Fruit fly (Drosophila melanogaster): ENCODE data around the gene Obp22a.
A peak's percentile ranks its signal among the peaks of the same experiment; 100 is the strongest.

The Obp22a gene

dm6 chr2L:1987434-1988191 is 4.3 kb downstream of the Obp22a start, which contains the start of gene Got2 (continued):
- TF ChIP-seq CG7745 (tag; optimal IDR thresholded peaks at IDR 0.05) (no peak), dpn (GFP tag; optimal IDR thresholded peaks at IDR 0.05) (no peak), ap (GFP tag; IDR thresholded peaks at IDR 0.05) (no peak), zf30C (GFP tag; optimal IDR thresholded peaks at IDR 0.05) (no peak), Mad (GFP tag; optimal IDR thresholded peaks at IDR 0.05) (no peak), B-H1 (GFP tag; IDR thresholded peaks at IDR 0.05) (no peak), disco-r (GFP tag; optimal IDR thresholded peaks at IDR 0.05) (no peak), D (optimal IDR thresholded peaks at IDR 0.05) (no peak), D (GFP tag; optimal IDR thresholded peaks at IDR 0.05) (no peak), her (GFP tag; optimal IDR thresholded peaks at IDR 0.05) (no peak), CG3065 (GFP tag; optimal IDR thresholded peaks at IDR 0.05) (no peak), lbe (GFP tag; optimal IDR thresholded peaks at IDR 0.05) (no peak), Fer1 (GFP tag; optimal IDR thresholded peaks at IDR 0.05) (no peak), dysf (GFP tag; IDR thresholded peaks at IDR 0.05) (peak; percentile 22; the same call in 1 of the 3 replicates), gcm2 (GFP tag; optimal IDR thresholded peaks at IDR 0.05) (no peak), CG17385 (GFP tag; optimal IDR thresholded peaks at IDR 0.05) (peak; percentile 21), CkIIα-i1 (GFP tag; IDR thresholded peaks at IDR 0.05) (no peak), aop (GFP tag; IDR thresholded peaks at IDR 0.05) (0 out of 2 replicates have a peak, but pooled peaks have one; percentile 20), CG10366 (GFP tag; IDR thresholded peaks at IDR 0.05) (peak; percentile 31; the same call in 1 of the 2 replicates), CG10321 (GFP tag; IDR thresholded peaks at IDR 0.05) (peak; percentile 87), CG12236 (GFP tag; optimal IDR thresholded peaks at IDR 0.05) (no peak), CG31441 (GFP tag; IDR thresholded peaks at IDR 0.05) (0 out of 2 replicates have a peak, but pooled peaks have one; percentile 34), Ssrp (tag; optimal IDR thresholded peaks at IDR 0.05) (peak; percentile 13), toy (GFP tag; IDR thresholded peaks at IDR 0.05) (no peak), CG4617 (GFP tag; optimal IDR thresholded peaks at IDR 0.05; ENCODE audit: borderline replicate concordance) (no peak), Bgb (GFP tag; IDR thresholded peaks at IDR 0.05; ENCODE audit: partially characterized antibody) (peak; percentile 88), z (GFP tag; IDR thresholded peaks at IDR 0.05) (no peak), mld (GFP tag; IDR thresholded peaks at IDR 0.05; ENCODE audit: partially characterized antibody) (peak; percentile 70; the same call in 1 of the 3 replicates), E2f1 (GFP tag; IDR thresholded peaks at IDR 0.05) (no peak), CG5953 (GFP tag; IDR thresholded peaks at IDR 0.05) (no peak), chif (GFP tag; optimal IDR thresholded peaks at IDR 0.05) (no peak), CG30020 (tag; optimal IDR thresholded peaks at IDR 0.05) (no peak), CG3407 (GFP tag; optimal IDR thresholded peaks at IDR 0.05) (no peak), peb (GFP tag; IDR thresholded peaks at IDR 0.05) (no peak), Scr (GFP tag; IDR thresholded peaks at IDR 0.05; ENCODE audit: partially characterized antibody) (peak; percentile 84), phol (tag; optimal IDR thresholded peaks at IDR 0.05) (no peak), mam (GFP tag; optimal IDR thresholded peaks at IDR 0.05) (no peak), CG17829 (tag; optimal IDR thresholded peaks at IDR 0.05) (no peak), sens (GFP tag) (peak; percentile 24), Atf-2 (GFP tag; optimal IDR thresholded peaks at IDR 0.05) (no peak), esg (GFP tag; conservative IDR thresholded peaks at IDR 0.05) (no peak), MTF-1 (GFP tag; optimal IDR thresholded peaks at IDR 0.05; ENCODE audit: borderline replicate concordance) (no peak), CG14710 (tag; optimal IDR thresholded peaks at IDR 0.05) (no peak), CG16813 (GFP tag; IDR thresholded peaks at IDR 0.05; ENCODE audit: partially characterized antibody) (peak; percentile 78), dmrt11E (tag; optimal IDR thresholded peaks at IDR 0.05) (no peak), lov (optimal IDR thresholded peaks at IDR 0.05) (no peak), lov (GFP tag; IDR thresholded peaks at IDR 0.05) (no peak), pita (GFP tag; optimal IDR thresholded peaks at IDR 0.05) (no peak), CG18476 (GFP tag; optimal IDR thresholded peaks at IDR 0.05) (no peak), CG31388 (GFP tag; optimal IDR thresholded peaks at IDR 0.05) (no peak), CG30403 (GFP tag; optimal IDR thresholded peaks at IDR 0.05) (peak; percentile 35)

Measured in whole organism, embryonic.